Fruit fly (Drosophila melanogaster): ENCODE data around the gene Ndc1.

dm6 chr3R:23877606-23878317, 46.4 kb upstream of the Ndc1 start:
- TF ChIP-seq h (optimal IDR thresholded peaks at IDR 0.05) (no peak), ttk (optimal IDR thresholded peaks at IDR 0.05) (no peak), Myc (optimal IDR thresholded peaks at IDR 0.05) (no peak), Sin3A (optimal IDR thresholded peaks at IDR 0.05) (no peak)

Measured in Kc167 (cell line).